Worm (Caenorhabditis elegans): ENCODE results near the gene srd-49.

srd-49 gene

ce11 chrV:10070541-10070940, 23.9 kb upstream of the srd-49 start, which contains the start of gene nhr-192:
TSS of gene nhr-192 (minus strand) at chrV:10070641.
- TF ChIP-seq elt-1 (tag; optimal IDR thresholded peaks at IDR 0.05; ENCODE audit: borderline replicate concordance, insufficient read depth) (no peak), flh-1 (GFP tag; optimal IDR thresholded peaks at IDR 0.05) (no peak), nhr-237 (tag; optimal IDR thresholded peaks at IDR 0.05) (no peak), ceh-83 (GFP tag; optimal IDR thresholded peaks at IDR 0.05) (no peak), hlh-1 (tag; optimal IDR thresholded peaks at IDR 0.05) (no peak), lsy-2 (tag; optimal IDR thresholded peaks at IDR 0.05) (no peak), mls-2 (tag; optimal IDR thresholded peaks at IDR 0.05) (no peak), ztf-11 (tag; optimal IDR thresholded peaks at IDR 0.05) (no peak), snpc-4 (tag; optimal IDR thresholded peaks at IDR 0.05) (no peak), ceh-43 (GFP tag; optimal IDR thresholded peaks at IDR 0.05) (no peak), blmp-1 (tag; optimal IDR thresholded peaks at IDR 0.05) (no peak)

- TF ChIP-seq elt-3 (tag; optimal IDR thresholded peaks at IDR 0.05) (no peak), cnd-1 (tag; optimal IDR thresholded peaks at IDR 0.05) (no peak), mab-5 (tag; optimal IDR thresholded peaks at IDR 0.05) (no peak), M03D4.4 (tag; optimal IDR thresholded peaks at IDR 0.05) (no peak), zip-8 (tag; optimal IDR thresholded peaks at IDR 0.05) (no peak), nhr-12 (tag; optimal IDR thresholded peaks at IDR 0.05) (no peak), nhr-28 (tag; optimal IDR thresholded peaks at IDR 0.05) (no peak), elt-1 (tag; optimal IDR thresholded peaks at IDR 0.05; ENCODE audit: borderline replicate concordance, insufficient read depth) (no peak), unc-39 (tag; optimal IDR thresholded peaks at IDR 0.05) (no peak), tbx-8 (GFP tag; optimal IDR thresholded peaks at IDR 0.05) (no peak), ces-1 (GFP tag; optimal IDR thresholded peaks at IDR 0.05) (no peak), drap-1 (GFP tag; optimal IDR thresholded peaks at IDR 0.05) (no peak)
Measured at ce11 chrV:10072721-10073120, 21.8 kb upstream of the srd-49 start.

- TF ChIP-seq mep-1 (tag; optimal IDR thresholded peaks at IDR 0.05): no peak
- TF ChIP-seq nhr-28 (tag; optimal IDR thresholded peaks at IDR 0.05): no peak
- TF ChIP-seq ces-1 (GFP tag; optimal IDR thresholded peaks at IDR 0.05): no peak
- no peak for TF ChIP-seq elt-3 (tag; optimal IDR thresholded peaks at IDR 0.05)
- TF ChIP-seq mls-2 (tag; optimal IDR thresholded peaks at IDR 0.05): no peak
- no peak for TF ChIP-seq lin-13 (tag; optimal IDR thresholded peaks at IDR 0.05)
- no peak for TF ChIP-seq unc-62 (GFP tag; optimal IDR thresholded peaks at IDR 0.05)
Measured at ce11 chrV:10073793-10074192, 20.7 kb upstream of the srd-49 start, which contains the start of gene F57A8.6. TSS of gene F57A8.6 (minus strand) at chrV:10073893.

ce11 chrV:10075441-10075840, 19.0 kb upstream of the srd-49 start, which contains the start of gene F57A8.7:
TSS of gene F57A8.7 (plus strand) at chrV:10075741.
- no peak for TF ChIP-seq sem-2 (GFP tag; optimal IDR thresholded peaks at IDR 0.05)
- no peak for TF ChIP-seq nhr-76 (tag; optimal IDR thresholded peaks at IDR 0.05)
- TF ChIP-seq nhr-12 (tag; optimal IDR thresholded peaks at IDR 0.05): no peak
- no peak for TF ChIP-seq unc-120 (tag; optimal IDR thresholded peaks at IDR 0.05; ENCODE audit: poor library complexity, severe bottlenecking)
- TF ChIP-seq snpc-4 (tag; optimal IDR thresholded peaks at IDR 0.05): no peak
- no peak for TF ChIP-seq flh-1 (GFP tag; optimal IDR thresholded peaks at IDR 0.05)
- no peak for TF ChIP-seq hlh-1 (tag; optimal IDR thresholded peaks at IDR 0.05)
- TF ChIP-seq elt-1 (tag; optimal IDR thresholded peaks at IDR 0.05; ENCODE audit: borderline replicate concordance, insufficient read depth): no peak
- TF ChIP-seq ztf-11 (tag; optimal IDR thresholded peaks at IDR 0.05): no peak
- no peak for TF ChIP-seq drap-1 (GFP tag; optimal IDR thresholded peaks at IDR 0.05)
- TF ChIP-seq lin-13 (tag; optimal IDR thresholded peaks at IDR 0.05): no peak
- TF ChIP-seq sptf-1 (tag; optimal IDR thresholded peaks at IDR 0.05): no peak
- no peak for TF ChIP-seq ceh-43 (GFP tag; optimal IDR thresholded peaks at IDR 0.05)

DNA sequence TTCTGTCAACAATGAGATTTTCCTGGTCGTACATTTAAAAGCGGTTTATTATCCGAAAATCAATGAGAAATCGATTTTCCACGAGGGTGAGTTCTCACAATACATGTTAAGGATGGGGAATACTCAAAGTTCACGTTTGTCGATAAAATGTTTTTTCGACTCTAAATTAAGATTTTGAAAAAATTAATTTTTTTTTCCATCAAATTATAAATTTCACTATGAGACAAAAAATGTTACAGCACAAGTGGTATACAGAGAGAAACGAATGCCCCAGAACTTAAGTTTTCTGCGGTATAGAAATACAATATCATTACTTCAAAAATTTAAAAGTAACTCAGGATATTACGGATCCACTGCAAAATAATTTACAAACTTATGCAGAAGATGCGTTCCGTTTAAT, 16.2 kb upstream of the srd-49 start, which contains the start of gene R04B5.1:
Gene R04B5.1 (minus strand): TSS at position 101 of the 400 bp plus-strand sequence.
- no peak for TF ChIP-seq mab-5 (tag; optimal IDR thresholded peaks at IDR 0.05)

DNA sequence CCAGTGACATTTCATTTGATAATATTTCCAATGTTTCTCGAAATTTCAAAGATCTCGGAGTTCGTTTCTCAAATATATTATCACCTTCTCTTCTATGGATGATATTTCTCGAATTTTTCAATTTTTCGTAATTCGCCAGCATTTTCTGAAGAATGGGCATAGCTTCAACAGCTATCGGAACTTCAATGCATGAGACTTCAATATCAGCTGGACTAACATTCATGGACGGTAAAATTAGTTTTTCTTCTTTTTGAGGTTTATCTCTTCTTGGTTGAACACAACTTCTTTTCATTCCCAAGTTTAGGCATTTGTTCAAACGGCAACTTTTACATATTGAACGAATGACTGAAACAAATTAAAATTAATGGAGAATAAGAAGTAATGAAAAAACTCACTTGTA, 13.6 kb upstream of the srd-49 start:
- no peak for TF ChIP-seq snpc-4 (tag; optimal IDR thresholded peaks at IDR 0.05)
- no peak for TF ChIP-seq sptf-1 (tag; optimal IDR thresholded peaks at IDR 0.05)
